Fruit fly (Drosophila melanogaster) whole organism, embryonic: Measurements from ENCODE around the gene OtopLc.

Source experiments
- Bgb ChIP-seq: fragments of 200-800 bp; sonication (Bioruptor generic); IDR thresholded peaks from 2 replicates; pipeline ENCODE4 v1.3.6; 2022; ENCODE audit warnings: missing biosample characterization, missing genetic modification characterization; ENCODE audit not compliant: partially characterized antibody
- BtbVII ChIP-seq: fragments of 200-800 bp; sonication (Bioruptor generic); optimal IDR thresholded peaks from 3 replicates; lab custom pipeline; 2017; ENCODE audit warnings: missing biosample characterization, mild to moderate bottlenecking, missing genetic modification characterization
- CG10147 ChIP-seq: fragments of 200-800 bp; sonication (Bioruptor generic); optimal IDR thresholded peaks from 2 replicates; lab custom pipeline; 2019; ENCODE audit warnings: missing biosample characterization, mild to moderate bottlenecking, missing genetic modification characterization, moderate library complexity
- CG12219 ChIP-seq: fragments of 200-800 bp; sonication (Bioruptor generic); optimal IDR thresholded peaks from 3 replicates; lab custom pipeline; 2018; ENCODE audit warnings: missing biosample characterization, mild to moderate bottlenecking, missing genetic modification characterization
- CG1529 ChIP-seq: fragments of 200-800 bp; sonication (Bioruptor generic); optimal IDR thresholded peaks from 3 replicates; lab custom pipeline; 2018; ENCODE audit warnings: missing biosample characterization, missing genetic modification characterization
- CG15601 ChIP-seq: fragments of 200-800 bp; sonication (Bioruptor generic); optimal IDR thresholded peaks from 3 replicates; lab custom pipeline; 2019; ENCODE audit warnings: missing biosample characterization, mild to moderate bottlenecking, missing genetic modification characterization, moderate library complexity
- CG15696 ChIP-seq: fragments of 200-800 bp; sonication (Bioruptor generic); optimal IDR thresholded peaks from 2 replicates; lab custom pipeline; 2019; ENCODE audit warnings: missing biosample characterization, mild to moderate bottlenecking, missing genetic modification characterization, moderate library complexity
- CG16863 ChIP-seq: fragments of 200-800 bp; sonication (Bioruptor generic); optimal IDR thresholded peaks from 3 replicates; lab custom pipeline; 2016; ENCODE audit warnings: missing biosample characterization, missing genetic modification characterization
- CG18599 ChIP-seq: fragments of 200-800 bp; sonication (Bioruptor generic); optimal IDR thresholded peaks from 3 replicates; lab custom pipeline; 2017; ENCODE audit warnings: missing biosample characterization, missing genetic modification characterization, mild to moderate bottlenecking, moderate library complexity, missing genetic modification reagents
- CG18619 ChIP-seq: fragments of 200-800 bp; sonication (Bioruptor generic); optimal IDR thresholded peaks from 3 replicates; lab custom pipeline; 2017; ENCODE audit warnings: missing biosample characterization, mild to moderate bottlenecking, missing genetic modification characterization
- CG18764 ChIP-seq: fragments of 200-800 bp; sonication (Bioruptor generic); optimal IDR thresholded peaks from 3 replicates; lab custom pipeline; 2016; ENCODE audit warnings: missing biosample characterization, missing genetic modification characterization
- CG2116 ChIP-seq: fragments of 200-800 bp; sonication (Bioruptor generic); optimal IDR thresholded peaks from 3 replicates; lab custom pipeline; 2018; ENCODE audit warnings: missing biosample characterization, mild to moderate bottlenecking, missing genetic modification characterization
- CG30403 ChIP-seq: fragments of 200-800 bp; sonication (Bioruptor generic); optimal IDR thresholded peaks from 3 replicates; lab custom pipeline; 2016; ENCODE audit warnings: missing biosample characterization, missing genetic modification characterization
- CG31365 ChIP-seq: fragments of 200-800 bp; sonication (Bioruptor generic); optimal IDR thresholded peaks from 2 replicates; lab custom pipeline; 2018; ENCODE audit warnings: missing biosample characterization, mild to moderate bottlenecking, missing genetic modification characterization
- CG32532 ChIP-seq: fragments of 200-800 bp; sonication (Bioruptor generic); IDR thresholded peaks from 2 replicates; pipeline ENCODE4 v1.3.6; 2022; ENCODE audit warnings: missing biosample characterization, missing genetic modification characterization
- CG34224 ChIP-seq: fragments of 200-800 bp; sonication (Bioruptor generic); IDR thresholded peaks from 3 replicates; pipeline ENCODE4 v1.3.6; 2022; ENCODE audit warnings: missing biosample characterization, missing genetic modification characterization; ENCODE audit not compliant: partially characterized antibody
- CG34422 ChIP-seq: fragments of 200-800 bp; sonication (Bioruptor generic); IDR thresholded peaks from 3 replicates; pipeline ENCODE4 v1.3.6; 2022; ENCODE audit warnings: missing biosample characterization, missing genetic modification characterization
- CG4282 ChIP-seq: fragments of 200-800 bp; sonication (Bioruptor generic); optimal IDR thresholded peaks from 2 replicates; lab custom pipeline; 2016; ENCODE audit warnings: missing biosample characterization, missing genetic modification characterization
- CG4617 ChIP-seq: fragments of 200-800 bp; sonication (Bioruptor generic); optimal IDR thresholded peaks from 3 replicates; lab custom pipeline; 2016; ENCODE audit warnings: missing biosample characterization, missing genetic modification characterization, borderline replicate concordance
- CG4854 ChIP-seq: fragments of 200-800 bp; sonication (Bioruptor generic); optimal IDR thresholded peaks from 2 replicates; lab custom pipeline; 2016; ENCODE audit warnings: missing biosample characterization, missing genetic modification characterization, inconsistent platforms
- CG9609 ChIP-seq: fragments of 200-800 bp; sonication (Bioruptor generic); optimal IDR thresholded peaks from 3 replicates; lab custom pipeline; 2016; ENCODE audit warnings: missing biosample characterization, missing genetic modification characterization
- CG9797 ChIP-seq: fragments of 200-800 bp; sonication (Bioruptor generic); optimal IDR thresholded peaks from 3 replicates; lab custom pipeline; 2018; ENCODE audit warnings: missing biosample characterization, mild to moderate bottlenecking, missing genetic modification characterization
- CHES-1-like ChIP-seq: fragments of 200-800 bp; sonication (Bioruptor generic); optimal IDR thresholded peaks from 2 replicates; lab custom pipeline; 2016; ENCODE audit warnings: missing biosample characterization, missing genetic modification characterization
- Dbx ChIP-seq: fragments of 200-800 bp; sonication (Bioruptor generic); IDR thresholded peaks from 3 replicates; pipeline ENCODE4 v1.3.6; 2022; ENCODE audit warnings: missing biosample characterization, missing genetic modification characterization
- Deaf1 ChIP-seq: fragments of 200-800 bp; optimal IDR thresholded peaks from 3 replicates; lab custom pipeline; 2019; ENCODE audit warnings: missing biosample characterization, mild to moderate bottlenecking, missing genetic modification characterization, moderate library complexity
- E2f1 ChIP-seq: fragments of 200-800 bp; sonication (Bioruptor generic); IDR thresholded peaks from 2 replicates; pipeline ENCODE4 v1.3.6; 2022; ENCODE audit warnings: missing biosample characterization, missing genetic modification characterization
- Lim3 ChIP-seq: fragments of 200-800 bp; sonication (Bioruptor generic); IDR thresholded peaks from 2 replicates; pipeline ENCODE4 v1.3.6; 2022; ENCODE audit warnings: missing biosample characterization, missing genetic modification characterization
- Mes4 ChIP-seq: fragments of 200-800 bp; sonication (Bioruptor generic); optimal IDR thresholded peaks from 2 replicates; lab custom pipeline; 2016; ENCODE audit warnings: missing biosample characterization, missing genetic modification characterization
- Myb ChIP-seq: fragments of 200-800 bp; sonication (Bioruptor generic); optimal IDR thresholded peaks from 2 replicates; lab custom pipeline; 2016; ENCODE audit warnings: missing biosample characterization, missing genetic modification characterization
- NC2α ChIP-seq: fragments of 200-800 bp; sonication (Bioruptor generic); optimal IDR thresholded peaks from 2 replicates; lab custom pipeline; 2016; ENCODE audit warnings: missing biosample characterization, missing genetic modification characterization
- NC2β ChIP-seq: fragments of 200-800 bp; sonication (Bioruptor generic); optimal IDR thresholded peaks from 2 replicates; lab custom pipeline; 2016; ENCODE audit warnings: missing biosample characterization, missing genetic modification characterization
- Spps ChIP-seq: fragments of 200-800 bp; sonication (Bioruptor generic); optimal IDR thresholded peaks from 2 replicates; lab custom pipeline; 2018; ENCODE audit warnings: missing biosample characterization, mild to moderate bottlenecking, missing genetic modification characterization
- Sry-δ ChIP-seq: fragments of 200-800 bp; sonication (Bioruptor generic); optimal IDR thresholded peaks from 2 replicates; lab custom pipeline; 2016; ENCODE audit warnings: missing biosample characterization, missing genetic modification characterization
- ap ChIP-seq: fragments of 200-800 bp; sonication (Bioruptor generic); IDR thresholded peaks from 2 replicates; pipeline ENCODE4 v1.3.6; 2022; ENCODE audit warnings: missing biosample characterization, missing genetic modification characterization
- bab2 ChIP-seq: fragments of 200-800 bp; sonication (Bioruptor generic); optimal IDR thresholded peaks from 2 replicates; lab custom pipeline; 2016; ENCODE audit warnings: missing biosample characterization, missing genetic modification characterization
- ci ChIP-seq: fragments of 200-800 bp; sonication (Bioruptor generic); IDR thresholded peaks from 3 replicates; pipeline ENCODE4 v1.3.6; 2022; ENCODE audit warnings: missing biosample characterization, missing genetic modification characterization
- fd64A ChIP-seq: fragments of 200-800 bp; sonication (Bioruptor generic); optimal IDR thresholded peaks from 3 replicates; lab custom pipeline; 2018; ENCODE audit warnings: missing biosample characterization, mild to moderate bottlenecking, missing genetic modification characterization
- gro ChIP-seq: fragments of 200-800 bp; sonication (Bioruptor generic); optimal IDR thresholded peaks from 2 replicates; lab custom pipeline; 2016; ENCODE audit warnings: missing biosample characterization, missing genetic modification characterization
- gsb-n ChIP-seq: fragments of 200-800 bp; sonication (Bioruptor generic); optimal IDR thresholded peaks from 3 replicates; lab custom pipeline; 2018; ENCODE audit warnings: missing biosample characterization, mild to moderate bottlenecking, missing genetic modification characterization
- ham ChIP-seq: fragments of 200-800 bp; sonication (Bioruptor generic); IDR thresholded peaks from 2 replicates; pipeline ENCODE4 v1.3.6; 2022; ENCODE audit warnings: missing biosample characterization, missing genetic modification characterization
- knrl ChIP-seq: fragments of 200-800 bp; sonication (Bioruptor generic); IDR thresholded peaks from 3 replicates; pipeline ENCODE4 v1.3.6; 2022; ENCODE audit warnings: missing biosample characterization, missing genetic modification characterization; ENCODE audit not compliant: partially characterized antibody
- mam ChIP-seq: fragments of 200-800 bp; sonication (Bioruptor generic); optimal IDR thresholded peaks from 3 replicates; lab custom pipeline; 2016; ENCODE audit warnings: missing biosample characterization, missing genetic modification characterization
- nau ChIP-seq: fragments of 200-800 bp; sonication (Bioruptor generic); optimal IDR thresholded peaks from 3 replicates; lab custom pipeline; 2017; ENCODE audit warnings: missing biosample characterization, mild to moderate bottlenecking, missing genetic modification characterization, missing genetic modification reagents
- org-1 ChIP-seq: fragments of 200-800 bp; sonication (Bioruptor generic); optimal IDR thresholded peaks from 2 replicates; lab custom pipeline; 2017; ENCODE audit warnings: missing biosample characterization, missing genetic modification characterization
- pfk ChIP-seq: fragments of 200-800 bp; sonication (Bioruptor generic); optimal IDR thresholded peaks from 2 replicates; lab custom pipeline; 2018; ENCODE audit warnings: missing biosample characterization, mild to moderate bottlenecking, missing genetic modification characterization, moderate library complexity
- pita ChIP-seq: fragments of 200-800 bp; sonication (Bioruptor generic); optimal IDR thresholded peaks from 2 replicates; lab custom pipeline; 2017; ENCODE audit warnings: missing biosample characterization, mild to moderate bottlenecking, missing genetic modification characterization
- trh ChIP-seq: fragments of 200-800 bp; sonication (Bioruptor generic); optimal IDR thresholded peaks from 2 replicates; lab custom pipeline; 2016; ENCODE audit warnings: missing biosample characterization, missing genetic modification characterization
- ttk ChIP-seq: fragments of 200-800 bp; sonication (Bioruptor generic); IDR thresholded peaks from 2 replicates; pipeline ENCODE4 v2.1.2; 2022; ENCODE audit warnings: missing biosample characterization, missing genetic modification characterization
- wdn ChIP-seq: fragments of 200-800 bp; sonication (Bioruptor generic); IDR thresholded peaks from 2 replicates; pipeline ENCODE4 v1.3.6; 2022; ENCODE audit warnings: missing biosample characterization, missing genetic modification characterization

Gene OtopLc

DNA sequence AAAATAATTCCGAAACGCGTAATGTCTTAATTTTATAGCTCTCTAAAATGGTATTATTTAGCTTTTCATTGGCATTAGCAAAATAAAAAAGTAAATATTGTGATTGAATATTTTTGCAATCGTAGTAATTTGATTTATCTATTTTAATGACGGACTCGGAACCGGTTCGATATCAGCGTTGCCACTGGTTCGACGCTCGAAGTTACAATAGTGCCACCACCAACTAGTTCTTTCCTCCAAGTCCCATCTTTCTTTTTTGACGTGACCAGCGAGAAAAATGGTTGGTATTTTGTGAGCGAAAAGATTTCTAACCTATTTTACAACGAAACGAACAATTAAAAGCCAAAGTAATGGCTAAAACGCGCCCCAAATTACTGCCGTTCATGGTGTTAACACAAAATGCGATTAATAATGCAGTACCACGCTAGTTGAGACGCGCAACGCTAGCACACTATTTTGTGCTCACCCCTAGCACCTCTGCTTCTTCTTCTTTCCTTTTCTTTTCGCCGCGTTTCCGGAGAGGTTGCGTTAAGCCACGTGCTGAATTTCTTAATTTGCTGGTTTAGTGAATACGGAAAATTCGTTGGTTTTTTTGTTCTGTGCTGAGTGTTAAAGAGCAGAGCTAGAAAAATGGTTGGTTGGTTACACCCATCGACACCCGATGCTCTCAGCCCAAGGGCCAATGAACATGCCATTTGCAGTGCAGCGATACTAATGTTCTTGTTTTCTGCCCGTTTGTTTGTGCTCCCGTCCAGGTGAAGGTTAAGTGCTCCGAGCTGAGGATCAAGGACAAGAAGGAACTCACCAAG, 9.8 kb upstream of the OtopLc start, which contains the start of gene RpL35 (continued):
- TF ChIP-seq CG34422 (GFP tag; lab: Robert Waterston, UW) (peak; percentile 47; the same call in 1 of the 3 replicates), Spps (tag; lab: Kevin White, UChicago) (peak; percentile 17), pita (GFP tag; lab: Kevin White, UChicago) (no peak), CG18599 (peak; percentile 31), CG10147 (GFP tag; lab: Kevin White, UChicago) (peak; percentile 14), CG4282 (GFP tag; lab: Kevin White, UChicago) (peak; percentile 29), mam (GFP tag; lab: Kevin White, UChicago) (peak; percentile 32), CG18764 (GFP tag; lab: Kevin White, UChicago) (no peak), NC2β (GFP tag; lab: Kevin White, UChicago) (peak; percentile 69), CG4854 (GFP tag; lab: Kevin White, UChicago) (peak; percentile 29), CG34224 (GFP tag; lab: Robert Waterston, UW) (no peak), E2f1 (GFP tag; lab: Robert Waterston, UW) (0 out of 2 replicates have a peak, but pooled peaks have one; percentile 22), CG12219 (GFP tag; lab: Kevin White, UChicago) (peak; percentile 52), Deaf1 (peak; percentile 1), ci (GFP tag; lab: Robert Waterston, UW) (0 out of 3 replicates have a peak, but pooled peaks have one; percentile 50), wdn (GFP tag; lab: Robert Waterston, UW) (0 out of 2 replicates have a peak, but pooled peaks have one; percentile 19), trh (GFP tag; lab: Kevin White, UChicago) (no peak), fd64A (peak; percentile 50), ttk (GFP tag; lab: Robert Waterston, UW) (0 out of 2 replicates have a peak, but pooled peaks have one; percentile 35), CG4617 (GFP tag; lab: Kevin White, UChicago) (peak; percentile 60), Myb (GFP tag; lab: Kevin White, UChicago) (peak; percentile 35), Sry-δ (peak; percentile 87), CG15601 (peak; percentile 12), NC2α (no peak), CG2116 (GFP tag; lab: Kevin White, UChicago) (peak; percentile 55), CG31365 (tag; lab: Kevin White, UChicago) (peak; percentile 39), CG18619 (peak; percentile 33), CG15696 (tag; lab: Kevin White, UChicago) (peak; percentile 7), BtbVII (GFP tag; lab: Kevin White, UChicago) (peak; percentile 73), ham (no peak), CG9797 (GFP tag; lab: Kevin White, UChicago) (peak; percentile 46), CHES-1-like (GFP tag; lab: Kevin White, UChicago) (peak; percentile 11), bab2 (peak; percentile 8), CG30403 (peak; percentile 15), Lim3 (GFP tag; lab: Robert Waterston, UW) (no peak), ap (GFP tag; lab: Robert Waterston, UW) (no peak), CG9609 (GFP tag; lab: Kevin White, UChicago) (peak; percentile 45), nau (GFP tag; lab: Kevin White, UChicago) (peak; percentile 52), Mes4 (peak; percentile 37), org-1 (peak; percentile 23), knrl (GFP tag; lab: Robert Waterston, UW) (peak; percentile 65), pfk (GFP tag; lab: Kevin White, UChicago) (peak; percentile 51), Bgb (GFP tag; lab: Robert Waterston, UW) (peak; percentile 29; the same call in 1 of the 2 replicates), gsb-n (tag; lab: Kevin White, UChicago) (peak; percentile 25), gro (GFP tag; lab: Kevin White, UChicago) (no peak), CG1529 (GFP tag; lab: Kevin White, UChicago) (peak; percentile 20), Dbx (GFP tag; lab: Robert Waterston, UW) (0 out of 3 replicates have a peak, but pooled peaks have one; percentile 6), CG16863 (peak; percentile 3), CG32532 (peak; percentile 52; the same call in 1 of the 2 replicates)
